Worm (Caenorhabditis elegans) whole organism, L2 larva: ENCODE data around the gene srh-233.
A peak's percentile ranks its signal among the peaks of the same experiment; 100 is the strongest.

Experiments
- F13H6.1 ChIP-seq: sonication (generic microtip); optimal IDR thresholded peaks from 2 replicates; lab custom pipeline; 2016; ENCODE audit warnings: missing genetic modification characterization, missing compliant biosample characterization
- R02D3.7 ChIP-seq: fragments of 150-350 bp; optimal IDR thresholded peaks from 2 replicates; lab custom pipeline; 2014; ENCODE audit warnings: missing biosample characterization, missing genetic modification characterization
- Y55F3AM.14 ChIP-seq: fragments of 200-800 bp; sonication (Bioruptor generic); optimal IDR thresholded peaks from 2 replicates; lab custom pipeline; 2018; ENCODE audit warnings: mild to moderate bottlenecking, missing genetic modification characterization, missing compliant biosample characterization
- ZK546.5 ChIP-seq: sonication (generic microtip); optimal IDR thresholded peaks from 2 replicates; lab custom pipeline; 2017; ENCODE audit warnings: missing biosample characterization, missing genetic modification characterization
- alr-1 ChIP-seq: fragments of 150-350 bp; optimal IDR thresholded peaks from 2 replicates; lab custom pipeline; 2014; ENCODE audit warnings: missing biosample characterization, missing genetic modification characterization
- aly-2 ChIP-seq: fragments of 150-350 bp; optimal IDR thresholded peaks from 2 replicates; lab custom pipeline; 2014; ENCODE audit warnings: missing biosample characterization, missing genetic modification characterization
- ama-1 ChIP-seq: fragments of 150-350 bp; optimal IDR thresholded peaks from 2 replicates; lab custom pipeline; 2018; ENCODE audit warnings: inconsistent platforms
- blmp-1 ChIP-seq: sonication (generic microtip); optimal IDR thresholded peaks from 2 replicates; lab custom pipeline; 2017; ENCODE audit warnings: missing genetic modification characterization, mild to moderate bottlenecking, missing compliant biosample characterization, antibody characterized with exemption, moderate library complexity; ENCODE audit not compliant: insufficient read depth
- ceh-16 ChIP-seq: fragments of 150-350 bp; optimal IDR thresholded peaks from 2 replicates; lab custom pipeline; 2014; ENCODE audit warnings: missing biosample characterization, missing genetic modification characterization
- ceh-82 ChIP-seq: fragments of 150-350 bp; optimal IDR thresholded peaks from 2 replicates; lab custom pipeline; 2014; ENCODE audit warnings: missing biosample characterization, missing genetic modification characterization
- egl-27 ChIP-seq: sonication (generic microtip); optimal IDR thresholded peaks from 3 replicates; lab custom pipeline; 2017; ENCODE audit warnings: missing biosample characterization, missing genetic modification reagents, missing genetic modification characterization
- elt-1 ChIP-seq: fragments of 150-350 bp; optimal IDR thresholded peaks from 2 replicates; lab custom pipeline; 2014; ENCODE audit warnings: missing biosample characterization, missing genetic modification characterization
- elt-3 ChIP-seq: sonication (generic microtip); optimal IDR thresholded peaks from 2 replicates; lab custom pipeline; 2017; ENCODE audit warnings: missing biosample characterization, missing genetic modification characterization
- fos-1 ChIP-seq: fragments of 150-350 bp; optimal IDR thresholded peaks from 2 replicates; lab custom pipeline; 2014; ENCODE audit warnings: missing biosample characterization, missing genetic modification characterization
- gmeb-1 ChIP-seq: fragments of 150-350 bp; optimal IDR thresholded peaks from 2 replicates; lab custom pipeline; 2014; ENCODE audit warnings: missing biosample characterization, missing genetic modification characterization
- lin-11 ChIP-seq: fragments of 150-350 bp; sonication (generic microtip); optimal IDR thresholded peaks from 2 replicates; lab custom pipeline; 2014; ENCODE audit warnings: missing biosample characterization, missing genetic modification characterization, inconsistent platforms, mixed read lengths
- lsy-2 ChIP-seq, 2 experiments: fragments of 150-350 bp in 1 of 2; sonication (generic microtip) in 1 of 2; optimal IDR thresholded peaks; 2 replicates each; lab custom pipeline; 2014 to 2017; ENCODE audit warnings: missing biosample characterization in 2 of 2, missing genetic modification characterization in 2 of 2
- mab-5 ChIP-seq: fragments of 150-350 bp; optimal IDR thresholded peaks from 2 replicates; lab custom pipeline; 2014; ENCODE audit warnings: missing biosample characterization, missing genetic modification characterization
- mbf-1 ChIP-seq: sonication (generic microtip); optimal IDR thresholded peaks from 2 replicates; lab custom pipeline; 2017; ENCODE audit warnings: missing biosample characterization, missing genetic modification characterization
- nhr-11 ChIP-seq: fragments of 150-350 bp; optimal IDR thresholded peaks from 2 replicates; lab custom pipeline; 2014; ENCODE audit warnings: missing biosample characterization, missing genetic modification characterization
- nhr-12 ChIP-seq: fragments of 150-350 bp; optimal IDR thresholded peaks from 2 replicates; lab custom pipeline; 2014; ENCODE audit warnings: missing biosample characterization, missing genetic modification characterization
- nhr-129 ChIP-seq: fragments of 150-350 bp; optimal IDR thresholded peaks from 2 replicates; lab custom pipeline; 2014; ENCODE audit warnings: missing biosample characterization, missing genetic modification characterization
- nhr-25 ChIP-seq: fragments of 150-350 bp; sonication (generic microtip); optimal IDR thresholded peaks from 3 replicates; lab custom pipeline; 2014; ENCODE audit warnings: missing biosample characterization, missing genetic modification characterization
- sem-4 ChIP-seq: fragments of 150-350 bp; optimal IDR thresholded peaks from 2 replicates; lab custom pipeline; 2014; ENCODE audit warnings: missing biosample characterization, missing genetic modification reagents, missing genetic modification characterization
- sma-3 ChIP-seq: sonication (generic microtip); optimal IDR thresholded peaks from 2 replicates; lab custom pipeline; 2016; ENCODE audit warnings: missing genetic modification reagents, missing genetic modification characterization, missing compliant biosample characterization
- sma-9 ChIP-seq, 2 experiments: fragments of 150-350 bp in 1 of 2; sonication (generic microtip) in 1 of 2; optimal IDR thresholded peaks; 2 replicates each; lab custom pipeline; 2014 to 2016; ENCODE audit warnings: missing genetic modification characterization in 2 of 2, mild to moderate bottlenecking in 1 of 2, missing biosample characterization in 1 of 2, missing compliant biosample characterization in 1 of 2, missing genetic modification reagents in 1 of 2, moderate library complexity in 1 of 2
- snpc-4 ChIP-seq: fragments of 150-350 bp; optimal IDR thresholded peaks from 2 replicates; lab custom pipeline; 2014; ENCODE audit warnings: missing biosample characterization, missing genetic modification characterization
- unc-55 ChIP-seq: fragments of 150-350 bp; sonication (generic microtip); optimal IDR thresholded peaks from 3 replicates; lab custom pipeline; 2014; ENCODE audit warnings: missing biosample characterization, missing genetic modification reagents, missing genetic modification characterization
- ztf-1 ChIP-seq: fragments of 200-800 bp; sonication (Bioruptor generic); conservative IDR thresholded peaks from 2 replicates; pipeline ENCODE4 v1.3.6; 2022; ENCODE audit warnings: missing genetic modification characterization, missing compliant biosample characterization
- ztf-11 ChIP-seq: sonication (generic microtip); optimal IDR thresholded peaks from 2 replicates; lab custom pipeline; 2017; ENCODE audit warnings: missing biosample characterization, missing genetic modification characterization
- ztf-4 ChIP-seq: fragments of 150-350 bp; optimal IDR thresholded peaks from 2 replicates; lab custom pipeline; 2014; ENCODE audit warnings: missing biosample characterization, missing genetic modification characterization

srh-233 gene

ce11 chrV:20007470-20007869 lies 41.7 kb upstream of the srh-233 start, which contains the start of gene Y60A3A.23:
Y60A3A.23 (plus strand) TSS chrV:20007770.
- no peak for TF ChIP-seq nhr-25 (tag; lab: Kevin White, UChicago)
- TF ChIP-seq nhr-129 (tag; lab: Kevin White, UChicago), result no peak
- no peak for TF ChIP-seq elt-3 (tag; lab: Kevin White, UChicago)
- TF ChIP-seq aly-2 (tag; lab: Kevin White, UChicago), result no peak
- no peak for TF ChIP-seq ztf-11
- no peak for TF ChIP-seq egl-27 (tag; lab: Kevin White, UChicago)
- no peak for TF ChIP-seq nhr-11 (tag; lab: Kevin White, UChicago)
- no peak for TF ChIP-seq lin-11 (tag; lab: Kevin White, UChicago)
- no peak for TF ChIP-seq sem-4
- TF ChIP-seq blmp-1 (tag; lab: Kevin White, UChicago), result no peak
- TF ChIP-seq ZK546.5 (tag; lab: Kevin White, UChicago), result no peak
- TF ChIP-seq gmeb-1 (tag; lab: Kevin White, UChicago), result no peak
- TF ChIP-seq ztf-1 (GFP tag; lab: Robert Waterston, UW), result no peak
- TF ChIP-seq Y55F3AM.14, result no peak
- no peak for TF ChIP-seq elt-1 (tag; lab: Kevin White, UChicago)
- no peak for TF ChIP-seq unc-55 (GFP tag; lab: Kevin White, UChicago)

- no peak for TF ChIP-seq mbf-1 (tag; lab: Kevin White, UChicago)
- TF ChIP-seq ZK546.5 (tag; lab: Kevin White, UChicago), result no peak
- TF ChIP-seq fos-1, result peak; percentile 50
- TF ChIP-seq F13H6.1 (tag; lab: Kevin White, UChicago), result no peak
- no peak for TF ChIP-seq R02D3.7 (tag; lab: Kevin White, UChicago)
- no peak for TF ChIP-seq ceh-16 (tag; lab: Kevin White, UChicago)
Observed at ce11 chrV:20011199-20011598, 38.0 kb upstream of the srh-233 start.

- no peak for TF ChIP-seq lsy-2 (tag; optimal IDR thresholded peaks at IDR 0.05; lab: Kevin White, UChicago)
- TF ChIP-seq Y55F3AM.14, result no peak
- no peak for TF ChIP-seq ztf-4 (tag; lab: Kevin White, UChicago)
- TF ChIP-seq R02D3.7 (tag; lab: Kevin White, UChicago), result no peak
- no peak for TF ChIP-seq blmp-1 (tag; lab: Kevin White, UChicago)
- no peak for TF ChIP-seq sma-3
- TF ChIP-seq sem-4, result no peak
- no peak for TF ChIP-seq elt-3 (tag; lab: Kevin White, UChicago)
- TF ChIP-seq fos-1, result no peak
- no peak for TF ChIP-seq ztf-1 (GFP tag; lab: Robert Waterston, UW)
Observed at ce11 chrV:20011654-20012053, 37.5 kb upstream of the srh-233 start, which contains the start of gene Y60A3A.21. Y60A3A.21 (plus strand) TSS chrV:20011954.

- TF ChIP-seq snpc-4 (tag; lab: Kevin White, UChicago) (no peak), mab-5 (tag; lab: Kevin White, UChicago) (no peak), sma-9 (GFP tag; optimal IDR thresholded peaks at IDR 0.05; lab: Kevin White, UChicago) (no peak), sma-9 (tag; optimal IDR thresholded peaks at IDR 0.05; lab: Kevin White, UChicago) (no peak), nhr-12 (tag; lab: Kevin White, UChicago) (no peak), ama-1 (lab: Kevin White, UChicago) (no peak), lsy-2 (tag; optimal IDR thresholded peaks at IDR 0.05; lab: Kevin White, UChicago) (no peak)
Observed at ce11 chrV:20021347-20021746, 27.8 kb upstream of the srh-233 start.

- TF ChIP-seq mab-5 (tag; lab: Kevin White, UChicago) (no peak), lsy-2 (tag; optimal IDR thresholded peaks at IDR 0.05; lab: Kevin White, UChicago) (no peak), sem-4 (no peak)
Observed at ce11 chrV:20022996-20023456, 26.1 kb upstream of the srh-233 start, which contains the start of gene lgc-55. lgc-55 (plus strand) TSS chrV:20023046.

- TF ChIP-seq lin-11 (tag; lab: Kevin White, UChicago) (no peak), snpc-4 (tag; lab: Kevin White, UChicago) (no peak), lsy-2 (tag; optimal IDR thresholded peaks at IDR 0.05; lab: Kevin White, UChicago) (no peak), ztf-4 (tag; lab: Kevin White, UChicago) (no peak), ceh-82 (tag; lab: Kevin White, UChicago) (no peak), Y55F3AM.14 (no peak), alr-1 (tag; lab: Kevin White, UChicago) (no peak), nhr-129 (tag; lab: Kevin White, UChicago) (no peak), gmeb-1 (tag; lab: Kevin White, UChicago) (no peak), nhr-11 (tag; lab: Kevin White, UChicago) (no peak)
Observed at ce11 chrV:20034912-20035311, 14.3 kb upstream of the srh-233 start.
